Worm (Caenorhabditis elegans): ENCODE results near the gene metl-9.

ce11 chrX:5150389-5150788 lies 28.6 kb downstream of the metl-9 start, which contains the start of gene dpy-8:
- TF ChIP-seq scrt-1 (GFP tag; IDR thresholded peaks at IDR 0.05), result no peak
- TF ChIP-seq B0310.2 (tag; optimal IDR thresholded peaks at IDR 0.05), result no peak
- TF ChIP-seq F13C5.2 (tag; optimal IDR thresholded peaks at IDR 0.05), result no peak
- TF ChIP-seq tbx-11 (GFP tag; IDR thresholded peaks at IDR 0.05), result no peak
- no peak for TF ChIP-seq ama-1 (optimal IDR thresholded peaks at IDR 0.05)
- no peak for TF ChIP-seq ceh-13 (GFP tag; optimal IDR thresholded peaks at IDR 0.05)
- TF ChIP-seq tbx-37 (GFP tag; conservative IDR thresholded peaks at IDR 0.05), result no peak
